Worm (Caenorhabditis elegans): ENCODE results near the gene col-131.

Gene col-131

DNA sequence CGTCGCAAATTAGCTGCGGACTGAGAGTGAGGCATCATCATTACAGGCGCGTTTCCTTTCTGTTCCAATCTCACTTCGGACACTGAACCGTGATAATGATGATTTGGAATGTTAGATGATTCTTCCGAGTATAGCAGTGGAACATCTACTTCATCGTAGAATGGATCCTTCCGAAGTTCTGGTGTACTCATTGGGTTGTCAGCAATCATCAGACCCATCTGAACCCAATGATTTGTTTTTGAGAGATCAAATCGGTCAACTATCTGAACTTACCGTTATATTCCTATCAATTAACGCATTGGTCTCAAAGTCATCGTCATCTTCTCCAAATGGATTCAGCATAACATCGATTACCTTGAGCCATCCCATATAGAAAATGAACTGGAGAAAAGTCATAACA is 41.3 kb upstream of the col-131 start (continued):
- TF ChIP-seq lsl-1 (GFP tag; optimal IDR thresholded peaks at IDR 0.05) = no peak

DNA sequence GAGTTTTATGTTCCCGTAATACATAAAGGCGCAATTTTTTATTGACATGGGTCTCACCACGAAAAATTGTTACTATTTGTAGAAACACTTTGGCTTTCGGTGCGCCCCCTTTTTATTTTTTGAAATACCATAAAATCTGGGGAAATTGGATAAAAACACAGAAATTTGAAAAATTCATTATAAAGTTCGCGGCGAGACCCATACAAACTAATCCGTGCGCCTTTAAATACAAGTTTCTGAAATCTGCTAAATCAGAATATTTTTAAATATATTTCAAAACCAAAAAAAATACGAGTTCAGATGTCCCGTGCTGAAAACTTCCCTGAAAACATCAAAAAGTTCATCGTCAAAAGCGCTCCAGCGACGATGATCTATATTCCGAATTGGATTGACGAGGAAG is 40.3 kb upstream of the col-131 start, which contains the start of gene B0564.2:
TSS of gene B0564.2 (plus strand) at position 301 of the 400 bp plus-strand sequence.
- no peak for TF ChIP-seq Y79H2A.3 (GFP tag; conservative IDR thresholded peaks at IDR 0.05)
- TF ChIP-seq ccch-3 (GFP tag; optimal IDR thresholded peaks at IDR 0.05) = no peak

DNA sequence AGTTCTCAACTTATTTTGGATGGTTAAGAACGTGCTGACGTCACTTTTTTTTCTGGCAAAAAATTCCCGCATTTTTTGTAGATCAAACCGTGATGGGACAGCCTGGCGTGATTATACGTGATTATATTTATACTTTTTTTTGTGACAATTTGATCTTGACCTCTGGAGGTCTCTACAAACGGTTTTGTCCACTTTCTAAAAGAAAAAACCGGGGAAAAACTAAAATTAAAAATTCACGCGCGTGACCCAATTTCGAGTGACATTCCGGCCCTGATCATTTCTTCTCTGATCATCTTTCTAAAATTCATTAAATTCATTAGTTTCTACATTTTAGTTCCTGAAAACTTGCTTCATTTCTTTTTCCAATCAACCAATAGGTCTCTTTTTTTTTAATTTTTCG is 37.8 kb upstream of the col-131 start, which contains the start of gene rde-11:
TSS of gene rde-11 (plus strand) at position 301 of the 400 bp plus-strand sequence.
- TF ChIP-seq madf-6 (GFP tag; IDR thresholded peaks at IDR 0.05) (peak; percentile 63), xnd-1 (tag; optimal IDR thresholded peaks at IDR 0.05) (peak; percentile 49), Y67H2A.10 (GFP tag; conservative IDR thresholded peaks at IDR 0.05) (no peak), athp-1 (tag; optimal IDR thresholded peaks at IDR 0.05) (no peak), efl-1 (GFP tag; optimal IDR thresholded peaks at IDR 0.05) (peak; percentile 44), Y95B8A.8 (GFP tag; IDR thresholded peaks at IDR 0.05) (no peak), snpc-1.3 (tag; optimal IDR thresholded peaks at IDR 0.05; ENCODE audit: insufficient read depth) (no peak), F37B4.10 (GFP tag; IDR thresholded peaks at IDR 0.05) (no peak)

DNA sequence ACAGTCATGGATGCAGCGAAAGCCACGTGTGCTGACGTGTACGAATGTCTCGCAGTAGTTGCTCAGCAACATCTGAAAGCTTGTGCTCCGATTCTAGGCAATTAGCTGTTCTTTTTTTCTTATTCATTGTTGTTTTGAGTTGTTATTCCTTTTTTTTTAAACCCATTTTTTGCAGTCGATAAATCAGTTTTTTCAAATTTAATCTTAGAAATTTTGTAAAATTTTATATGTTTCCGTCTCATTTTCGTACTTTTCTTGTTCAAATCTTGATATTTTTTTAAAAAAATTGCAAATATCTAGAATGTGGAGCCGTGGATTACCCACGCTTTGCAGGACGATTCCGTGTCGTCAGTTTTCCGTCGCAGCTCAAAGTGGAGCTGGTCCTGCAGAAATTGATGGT is 33.3 kb upstream of the col-131 start, which contains the start of gene fask-1:
TSS of gene fask-1 (plus strand) at position 301 of the 400 bp plus-strand sequence.
- TF ChIP-seq zfh-2 (GFP tag; conservative IDR thresholded peaks at IDR 0.05) (no peak), lin-26 (GFP tag; IDR thresholded peaks at IDR 0.05) (no peak)

DNA sequence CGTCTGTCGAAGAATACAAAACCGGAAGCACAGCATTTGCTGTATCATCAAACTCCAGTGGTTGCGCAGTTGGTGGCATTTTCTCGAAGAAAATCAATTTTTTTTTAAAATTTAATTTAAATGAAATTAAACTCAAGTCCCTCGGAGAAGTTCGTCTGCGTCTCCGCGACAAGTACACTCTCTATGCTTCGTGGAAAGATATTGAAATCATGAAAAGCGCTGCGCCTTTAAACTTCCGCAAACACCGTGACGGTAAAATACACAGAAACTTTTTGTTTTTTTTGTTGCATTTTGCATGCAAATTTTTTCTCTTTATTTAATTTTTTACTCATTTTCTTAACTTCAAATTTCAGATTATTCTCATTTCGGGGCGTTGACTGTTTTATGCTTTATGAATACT is 31.6 kb upstream of the col-131 start, which contains the start of the genes dli-1, tin-9.2 and exos-4.1:
TSS of gene dli-1 (minus strand) at position 141 of the 400 bp plus-strand sequence.
TSS of gene tin-9.2 (plus strand) at position 344 of the 400 bp plus-strand sequence.
TSS of gene exos-4.1 (plus strand) at position 348 of the 400 bp plus-strand sequence.
- TF ChIP-seq madf-8 (GFP tag; conservative IDR thresholded peaks at IDR 0.05) = 0 out of 2 replicates have a peak, but pooled peaks have one; percentile 4
- TF ChIP-seq F33H1.4 (GFP tag; IDR thresholded peaks at IDR 0.05) = peak; percentile 75
- TF ChIP-seq lsl-1 (GFP tag; optimal IDR thresholded peaks at IDR 0.05) = peak; percentile 61
- TF ChIP-seq nfyb-1 (GFP tag; IDR thresholded peaks at IDR 0.05) = 0 out of 2 replicates have a peak, but pooled peaks have one; percentile 36
- TF ChIP-seq Y56A3A.18 (GFP tag; IDR thresholded peaks at IDR 0.05) = no peak
- TF ChIP-seq mcd-1 (GFP tag; IDR thresholded peaks at IDR 0.05) = peak; percentile 77
- TF ChIP-seq hmg-20 (GFP tag; IDR thresholded peaks at IDR 0.05) = no peak
- no peak for TF ChIP-seq repo-1 (tag; optimal IDR thresholded peaks at IDR 0.05)
- TF ChIP-seq snpc-3.4 (tag; optimal IDR thresholded peaks at IDR 0.05) = peak; percentile 6
- peak; percentile 38; the same call in 1 of the 2 replicates for TF ChIP-seq pbrm-1 (GFP tag; IDR thresholded peaks at IDR 0.05)
- TF ChIP-seq ekl-4 (GFP tag; IDR thresholded peaks at IDR 0.05) = no peak
- peak; percentile 44 for TF ChIP-seq tbp1 (GFP tag; optimal IDR thresholded peaks at IDR 0.05)
- TF ChIP-seq die-1 (tag; optimal IDR thresholded peaks at IDR 0.05) = no peak
- peak; percentile 30; the same call in 1 of the 2 replicates for TF ChIP-seq ceh-91 (GFP tag; IDR thresholded peaks at IDR 0.05)
- TF ChIP-seq hmg-1.2 (GFP tag; IDR thresholded peaks at IDR 0.05) = peak; percentile 98
- peak; percentile 43 for TF ChIP-seq F49E8.2 (tag; optimal IDR thresholded peaks at IDR 0.05; ENCODE audit: insufficient read depth)
- TF ChIP-seq rcor-1 (GFP tag; IDR thresholded peaks at IDR 0.05) = peak; percentile 41; the same call in 1 of the 2 replicates
- TF ChIP-seq D2030.7 (GFP tag; IDR thresholded peaks at IDR 0.05) = peak; percentile 52
- peak; percentile 39 for TF ChIP-seq efl-1 (GFP tag; optimal IDR thresholded peaks at IDR 0.05)
- TF ChIP-seq nhr-80 (tag; optimal IDR thresholded peaks at IDR 0.05) = no peak
- no peak for TF ChIP-seq aptf-3 (GFP tag; IDR thresholded peaks at IDR 0.05)
- TF ChIP-seq ZK185.1 (tag; optimal IDR thresholded peaks at IDR 0.05; ENCODE audit: poor library complexity, severe bottlenecking) = no peak
- TF ChIP-seq lin-40 (tag; optimal IDR thresholded peaks at IDR 0.05) = peak; percentile 63
- no peak for TF ChIP-seq zim-3 (tag; optimal IDR thresholded peaks at IDR 0.05)
- TF ChIP-seq K12H6.12 (tag; optimal IDR thresholded peaks at IDR 0.05) = no peak
- no peak for TF ChIP-seq egl-44 (GFP tag; IDR thresholded peaks at IDR 0.05)
- TF ChIP-seq F39B2.1 (GFP tag; IDR thresholded peaks at IDR 0.05) = no peak
- TF ChIP-seq T26A5.8 (tag; optimal IDR thresholded peaks at IDR 0.05) = no peak
- no peak for TF ChIP-seq nhr-120 (GFP tag; IDR thresholded peaks at IDR 0.05)
- TF ChIP-seq K11D2.4 (GFP tag; IDR thresholded peaks at IDR 0.05) = 0 out of 2 replicates have a peak, but pooled peaks have one; percentile 11
